Fruit fly (Drosophila melanogaster) whole organism, embryonic: ENCODE results near the gene Zn72D.
A peak's percentile ranks its signal among the peaks of the same experiment; 100 is the strongest.

Source experiments
- Adf1 ChIP-seq: fragments of 200-800 bp; sonication (Bioruptor generic); IDR thresholded peaks from 2 replicates; pipeline ENCODE4 v1.3.6; 2022; ENCODE audit warnings: missing biosample characterization, missing genetic modification characterization
- Atf-2 ChIP-seq: fragments of 200-800 bp; sonication (Bioruptor generic); optimal IDR thresholded peaks from 2 replicates; lab custom pipeline; 2016; ENCODE audit warnings: missing biosample characterization, missing genetic modification characterization
- Blimp-1 ChIP-seq: fragments of 200-800 bp; sonication (Bioruptor generic); optimal IDR thresholded peaks from 3 replicates; lab custom pipeline; 2018; ENCODE audit warnings: missing biosample characterization, missing genetic modification characterization, mild to moderate bottlenecking, moderate library complexity, missing genetic modification reagents
- Bteb2 ChIP-seq: fragments of 200-800 bp; sonication (Bioruptor generic); optimal IDR thresholded peaks from 2 replicates; lab custom pipeline; 2016; ENCODE audit warnings: missing biosample characterization, missing genetic modification characterization
- C15 ChIP-seq: fragments of 200-800 bp; sonication (Bioruptor generic); IDR thresholded peaks from 3 replicates; pipeline ENCODE4 v1.3.6; 2022; ENCODE audit warnings: missing biosample characterization, missing genetic modification characterization
- CG10147 ChIP-seq: fragments of 200-800 bp; sonication (Bioruptor generic); optimal IDR thresholded peaks from 2 replicates; lab custom pipeline; 2019; ENCODE audit warnings: missing biosample characterization, mild to moderate bottlenecking, missing genetic modification characterization, moderate library complexity
- CG10431 ChIP-seq: fragments of 200-800 bp; sonication (Bioruptor generic); optimal IDR thresholded peaks from 3 replicates; lab custom pipeline; 2018; ENCODE audit warnings: missing biosample characterization, mild to moderate bottlenecking, missing genetic modification characterization
- CG10959 ChIP-seq: fragments of 200-800 bp; sonication (Bioruptor generic); IDR thresholded peaks from 2 replicates; pipeline ENCODE4 v1.3.6; 2022; ENCODE audit warnings: missing biosample characterization, missing genetic modification characterization
- CG12104 ChIP-seq: fragments of 200-800 bp; sonication (Bioruptor generic); optimal IDR thresholded peaks from 3 replicates; lab custom pipeline; 2016; ENCODE audit warnings: missing biosample characterization, missing genetic modification characterization
- CG12219 ChIP-seq: fragments of 200-800 bp; sonication (Bioruptor generic); optimal IDR thresholded peaks from 3 replicates; lab custom pipeline; 2018; ENCODE audit warnings: missing biosample characterization, mild to moderate bottlenecking, missing genetic modification characterization
- CG1233 ChIP-seq: fragments of 200-800 bp; sonication (Bioruptor generic); optimal IDR thresholded peaks from 4 replicates; lab custom pipeline; 2018; ENCODE audit warnings: missing biosample characterization, mild to moderate bottlenecking, missing genetic modification characterization
- CG12744 ChIP-seq: fragments of 200-800 bp; sonication (Bioruptor generic); optimal IDR thresholded peaks from 2 replicates; lab custom pipeline; 2016; ENCODE audit warnings: missing biosample characterization, missing genetic modification characterization
- CG14710 ChIP-seq: fragments of 200-800 bp; sonication (Bioruptor generic); optimal IDR thresholded peaks from 3 replicates; lab custom pipeline; 2019; ENCODE audit warnings: missing biosample characterization, mild to moderate bottlenecking, missing genetic modification characterization, moderate library complexity
- CG3163 ChIP-seq: fragments of 200-800 bp; sonication (Bioruptor generic); optimal IDR thresholded peaks from 3 replicates; lab custom pipeline; 2016; ENCODE audit warnings: missing biosample characterization, missing genetic modification characterization
- CG33557 ChIP-seq: fragments of 200-800 bp; sonication (Bioruptor generic); optimal IDR thresholded peaks from 2 replicates; lab custom pipeline; 2019; ENCODE audit warnings: missing biosample characterization, mild to moderate bottlenecking, missing genetic modification characterization, moderate library complexity
- CG34224 ChIP-seq: fragments of 200-800 bp; sonication (Bioruptor generic); IDR thresholded peaks from 3 replicates; pipeline ENCODE4 v1.3.6; 2022; ENCODE audit warnings: missing biosample characterization, missing genetic modification characterization; ENCODE audit not compliant: partially characterized antibody
- CG34422 ChIP-seq: fragments of 200-800 bp; sonication (Bioruptor generic); IDR thresholded peaks from 3 replicates; pipeline ENCODE4 v1.3.6; 2022; ENCODE audit warnings: missing biosample characterization, missing genetic modification characterization
- CG4707 ChIP-seq: fragments of 200-800 bp; sonication (Bioruptor generic); optimal IDR thresholded peaks from 2 replicates; lab custom pipeline; 2018; ENCODE audit warnings: missing biosample characterization, mild to moderate bottlenecking, missing genetic modification characterization, moderate library complexity
- CG5953 ChIP-seq: fragments of 200-800 bp; sonication (Bioruptor generic); IDR thresholded peaks from 2 replicates; pipeline ENCODE4 v1.3.6; 2022; ENCODE audit warnings: missing biosample characterization, missing genetic modification characterization
- CG6254 ChIP-seq: fragments of 200-800 bp; sonication (Bioruptor generic); optimal IDR thresholded peaks from 3 replicates; lab custom pipeline; 2017; ENCODE audit warnings: mild to moderate bottlenecking, missing biosample characterization, missing genetic modification reagents, missing genetic modification characterization
- CG7987 ChIP-seq: fragments of 200-800 bp; sonication (Bioruptor generic); optimal IDR thresholded peaks from 2 replicates; lab custom pipeline; 2018; ENCODE audit warnings: missing biosample characterization, mild to moderate bottlenecking, missing genetic modification characterization, moderate library complexity
- CG8388 ChIP-seq: fragments of 200-800 bp; sonication (Bioruptor generic); optimal IDR thresholded peaks from 2 replicates; lab custom pipeline; 2019; ENCODE audit warnings: missing biosample characterization, mild to moderate bottlenecking, missing genetic modification characterization, moderate library complexity
- D19A ChIP-seq: fragments of 200-800 bp; optimal IDR thresholded peaks from 3 replicates; lab custom pipeline; 2019; ENCODE audit warnings: missing biosample characterization, mild to moderate bottlenecking, missing genetic modification characterization, moderate library complexity
- Fer1 ChIP-seq: fragments of 200-800 bp; sonication (Bioruptor generic); optimal IDR thresholded peaks from 2 replicates; lab custom pipeline; 2017; ENCODE audit warnings: missing biosample characterization, mild to moderate bottlenecking, missing genetic modification characterization
- HLH54F ChIP-seq: fragments of 200-800 bp; sonication (Bioruptor generic); optimal IDR thresholded peaks from 3 replicates; lab custom pipeline; 2016; ENCODE audit warnings: missing biosample characterization, missing genetic modification characterization
- Lim3 ChIP-seq: fragments of 200-800 bp; sonication (Bioruptor generic); IDR thresholded peaks from 2 replicates; pipeline ENCODE4 v1.3.6; 2022; ENCODE audit warnings: missing biosample characterization, missing genetic modification characterization
- NC2α ChIP-seq: fragments of 200-800 bp; sonication (Bioruptor generic); optimal IDR thresholded peaks from 2 replicates; lab custom pipeline; 2016; ENCODE audit warnings: missing biosample characterization, missing genetic modification characterization
- Nf-YB ChIP-seq: fragments of 200-800 bp; sonication (Bioruptor generic); optimal IDR thresholded peaks from 3 replicates; lab custom pipeline; 2019; ENCODE audit warnings: missing biosample characterization, mild to moderate bottlenecking, missing genetic modification characterization, moderate library complexity
- Sry-β ChIP-seq: fragments of 200-800 bp; sonication (Bioruptor generic); optimal IDR thresholded peaks from 2 replicates; lab custom pipeline; 2018; ENCODE audit warnings: missing biosample characterization, mild to moderate bottlenecking, missing genetic modification characterization, moderate library complexity
- Sry-δ ChIP-seq: fragments of 200-800 bp; sonication (Bioruptor generic); optimal IDR thresholded peaks from 2 replicates; lab custom pipeline; 2016; ENCODE audit warnings: missing biosample characterization, missing genetic modification characterization
- ac ChIP-seq: fragments of 200-800 bp; sonication (Bioruptor generic); optimal IDR thresholded peaks from 3 replicates; lab custom pipeline; 2017; ENCODE audit warnings: missing biosample characterization, mild to moderate bottlenecking, missing genetic modification characterization
- ase ChIP-seq: fragments of 200-800 bp; sonication (Bioruptor generic); IDR thresholded peaks from 3 replicates; pipeline ENCODE4 v1.3.6; 2022; ENCODE audit warnings: missing biosample characterization, missing genetic modification characterization
- bbx ChIP-seq: fragments of 200-800 bp; sonication (Bioruptor generic); IDR thresholded peaks from 2 replicates; pipeline ENCODE4 v1.3.6; 2022; ENCODE audit warnings: missing biosample characterization, missing genetic modification characterization; ENCODE audit not compliant: partially characterized antibody
- cad ChIP-seq: fragments of >200 bp; optimal IDR thresholded peaks from 2 replicates; lab custom pipeline; 2017; ENCODE audit warnings: missing biosample characterization, missing genetic modification characterization
- cato ChIP-seq: fragments of 200-800 bp; sonication (Bioruptor generic); optimal IDR thresholded peaks from 2 replicates; lab custom pipeline; 2016; ENCODE audit warnings: missing biosample characterization, missing genetic modification characterization, borderline replicate concordance
- caup ChIP-seq: fragments of 200-800 bp; sonication (Bioruptor generic); optimal IDR thresholded peaks from 3 replicates; lab custom pipeline; 2017; ENCODE audit warnings: missing biosample characterization, mild to moderate bottlenecking, missing genetic modification characterization, moderate library complexity; ENCODE audit not compliant: severe bottlenecking
- danr ChIP-seq: fragments of 200-800 bp; sonication (Bioruptor generic); IDR thresholded peaks from 2 replicates; pipeline ENCODE4 v1.3.6; 2022; ENCODE audit warnings: missing biosample characterization, missing genetic modification characterization
- kay ChIP-seq: fragments of 200-800 bp; sonication (Bioruptor generic); optimal IDR thresholded peaks from 2 replicates; lab custom pipeline; 2016; ENCODE audit warnings: missing biosample characterization, missing genetic modification characterization
- nau ChIP-seq: fragments of 200-800 bp; sonication (Bioruptor generic); optimal IDR thresholded peaks from 3 replicates; lab custom pipeline; 2017; ENCODE audit warnings: missing biosample characterization, mild to moderate bottlenecking, missing genetic modification characterization, missing genetic modification reagents
- pan ChIP-seq, 4 experiments: fragments of >200 bp in 3 of 4; fragments of 200-800 bp in 1 of 4; sonication (Bioruptor generic) in 1 of 4; optimal IDR thresholded peaks in 3 of 4; IDR thresholded peaks in 1 of 4; 2 replicates each; pipeline versions ENCODE4 v1.3.6 to Lab custom; 2017 to 2022; ENCODE audit warnings: missing biosample characterization in 2 of 4, missing genetic modification characterization in 2 of 4, mixed read lengths in 1 of 4
- ro ChIP-seq: fragments of 200-800 bp; sonication (Bioruptor generic); IDR thresholded peaks from 2 replicates; pipeline ENCODE4 v1.3.6; 2022; ENCODE audit warnings: missing biosample characterization, missing genetic modification characterization
- sc ChIP-seq, 3 experiments: fragments of >200 bp in 2 of 3; fragments of 200-800 bp in 1 of 3; sonication (Bioruptor generic) in 1 of 3; optimal IDR thresholded peaks; 2 replicates in 2 of 3; 3 replicates in 1 of 3; lab custom pipeline; 2017; ENCODE audit warnings: mild to moderate bottlenecking in 1 of 3, missing biosample characterization in 1 of 3, missing genetic modification characterization in 1 of 3, missing genetic modification reagents in 1 of 3
- sima ChIP-seq: fragments of 200-800 bp; sonication (Bioruptor generic); optimal IDR thresholded peaks from 2 replicates; lab custom pipeline; 2016; ENCODE audit warnings: missing biosample characterization, missing genetic modification characterization
- sr ChIP-seq: fragments of 200-800 bp; sonication (Bioruptor generic); IDR thresholded peaks from 3 replicates; pipeline ENCODE4 v1.3.6; 2022; ENCODE audit warnings: missing biosample characterization, missing genetic modification characterization
- tgo ChIP-seq: fragments of 200-800 bp; sonication (Bioruptor generic); IDR thresholded peaks from 3 replicates; pipeline ENCODE4 v1.3.6; 2022; ENCODE audit warnings: missing biosample characterization, missing genetic modification characterization
- tin ChIP-seq: fragments of 200-800 bp; sonication (Bioruptor generic); optimal IDR thresholded peaks from 3 replicates; lab custom pipeline; 2016; ENCODE audit warnings: missing biosample characterization, missing genetic modification characterization
- vfl ChIP-seq: fragments of 200-800 bp; sonication (Bioruptor generic); optimal IDR thresholded peaks from 2 replicates; lab custom pipeline; 2016; ENCODE audit warnings: missing biosample characterization, missing genetic modification characterization

The Zn72D gene

dm6 chr3L:16161847-16162556 is 49.6 kb upstream of the Zn72D start (continued):
- TF ChIP-seq ac (GFP tag; lab: Kevin White, UChicago) (no peak), caup (GFP tag; lab: Kevin White, UChicago) (peak; percentile 80), Blimp-1 (GFP tag; lab: Kevin White, UChicago) (peak; percentile 67), CG6254 (GFP tag; lab: Kevin White, UChicago) (peak; percentile 66), ro (GFP tag; lab: Robert Waterston, UW) (no peak), CG8388 (GFP tag; lab: Kevin White, UChicago) (peak; percentile 60), Sry-δ (GFP tag; lab: Kevin White, UChicago) (peak; percentile 14), CG7987 (GFP tag; lab: Kevin White, UChicago) (no peak), CG3163 (GFP tag; lab: Kevin White, UChicago) (peak; percentile 88), danr (GFP tag; lab: Robert Waterston, UW) (peak; percentile 11; the same call in 1 of the 2 replicates), CG10147 (peak; percentile 79), bbx (no peak), CG10959 (GFP tag; lab: Robert Waterston, UW) (no peak), NC2α (GFP tag; lab: Kevin White, UChicago) (peak; percentile 12), cad (GFP tag; lab: Kevin White, UChicago) (no peak), nau (peak; percentile 76), pan (optimal IDR thresholded peaks at IDR 0.05; lab: Kevin White, UChicago) (no peak), pan (GFP tag; optimal IDR thresholded peaks at IDR 0.05 in 1 of 2, IDR thresholded peaks at IDR 0.05 in 1 of 2) (peak in 1 of 2 experiments; percentile 52), CG10431 (peak; percentile 42), CG14710 (tag; lab: Kevin White, UChicago) (peak; percentile 54), Bteb2 (peak; percentile 55), Atf-2 (GFP tag; lab: Kevin White, UChicago) (peak; percentile 48), CG34422 (peak; percentile 27; the same call in 2 of the 3 replicates), tgo (GFP tag; lab: Robert Waterston, UW) (peak; percentile 69; the same call in 2 of the 3 replicates), vfl (no peak), sr (no peak), Nf-YB (GFP tag; lab: Kevin White, UChicago) (peak; percentile 53), ase (GFP tag; lab: Robert Waterston, UW) (0 out of 3 replicates have a peak, but pooled peaks have one; percentile 39), CG12219 (GFP tag; lab: Kevin White, UChicago) (peak; percentile 69), D19A (tag; lab: Kevin White, UChicago) (peak; percentile 75), Lim3 (GFP tag; lab: Robert Waterston, UW) (no peak), tin (GFP tag; lab: Kevin White, UChicago) (peak; percentile 68), CG34224 (GFP tag; lab: Robert Waterston, UW) (no peak), cato (GFP tag; lab: Kevin White, UChicago) (peak; percentile 38), CG4707 (GFP tag; lab: Kevin White, UChicago) (peak; percentile 40), Sry-β (no peak), HLH54F (GFP tag; lab: Kevin White, UChicago) (peak; percentile 74), sima (GFP tag; lab: Kevin White, UChicago) (peak; percentile 6), CG1233 (GFP tag; lab: Kevin White, UChicago) (peak; percentile 51), sc (optimal IDR thresholded peaks at IDR 0.05; lab: Kevin White, UChicago) (no peak), sc (GFP tag; optimal IDR thresholded peaks at IDR 0.05; lab: Kevin White, UChicago) (peak; percentile 18), CG12104 (GFP tag; lab: Kevin White, UChicago) (peak; percentile 51), C15 (GFP tag; lab: Robert Waterston, UW) (no peak), kay (GFP tag; lab: Kevin White, UChicago) (no peak), CG12744 (GFP tag; lab: Kevin White, UChicago) (peak; percentile 23), CG33557 (GFP tag; lab: Kevin White, UChicago) (peak; percentile 6), CG5953 (GFP tag; lab: Robert Waterston, UW) (no peak), Adf1 (GFP tag; lab: Robert Waterston, UW) (peak; percentile 52; the same call in 1 of the 2 replicates), Fer1 (GFP tag; lab: Kevin White, UChicago) (peak; percentile 92)
